Fruit fly (Drosophila melanogaster): ENCODE measurements around the gene DCAF12.

DNA sequence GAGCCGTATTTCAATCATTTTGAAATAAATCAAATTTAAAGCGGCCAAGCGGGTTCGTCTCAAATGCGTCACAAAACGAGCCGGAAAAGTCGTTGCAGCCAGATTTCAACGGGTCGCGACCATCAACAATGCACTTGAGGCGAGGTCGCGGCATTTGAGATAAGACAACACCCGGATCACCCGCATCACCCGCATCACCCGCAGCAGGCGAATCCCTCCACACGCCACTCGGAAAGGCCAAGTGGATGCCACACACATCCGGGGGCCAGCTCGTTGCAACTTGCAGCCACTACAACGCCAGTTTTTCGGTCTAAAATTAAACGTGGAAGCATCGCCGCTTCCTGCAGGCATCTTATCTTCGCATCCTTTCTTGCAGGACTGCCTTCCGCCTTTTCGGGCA is 10.4 kb downstream of the DCAF12 start:
- TF ChIP-seq CG5204 (GFP tag; optimal IDR thresholded peaks at IDR 0.05) (no peak), CG33017 (tag; optimal IDR thresholded peaks at IDR 0.05) (no peak), tj (GFP tag; optimal IDR thresholded peaks at IDR 0.05) (no peak), CG7045 (GFP tag; optimal IDR thresholded peaks at IDR 0.05) (no peak), Hr96 (GFP tag; optimal IDR thresholded peaks at IDR 0.05) (no peak), CG1620 (GFP tag; optimal IDR thresholded peaks at IDR 0.05) (no peak)

Measured in whole organism, adult.